Fruit fly (Drosophila melanogaster): ENCODE results near the gene lap.

lap gene

DNA sequence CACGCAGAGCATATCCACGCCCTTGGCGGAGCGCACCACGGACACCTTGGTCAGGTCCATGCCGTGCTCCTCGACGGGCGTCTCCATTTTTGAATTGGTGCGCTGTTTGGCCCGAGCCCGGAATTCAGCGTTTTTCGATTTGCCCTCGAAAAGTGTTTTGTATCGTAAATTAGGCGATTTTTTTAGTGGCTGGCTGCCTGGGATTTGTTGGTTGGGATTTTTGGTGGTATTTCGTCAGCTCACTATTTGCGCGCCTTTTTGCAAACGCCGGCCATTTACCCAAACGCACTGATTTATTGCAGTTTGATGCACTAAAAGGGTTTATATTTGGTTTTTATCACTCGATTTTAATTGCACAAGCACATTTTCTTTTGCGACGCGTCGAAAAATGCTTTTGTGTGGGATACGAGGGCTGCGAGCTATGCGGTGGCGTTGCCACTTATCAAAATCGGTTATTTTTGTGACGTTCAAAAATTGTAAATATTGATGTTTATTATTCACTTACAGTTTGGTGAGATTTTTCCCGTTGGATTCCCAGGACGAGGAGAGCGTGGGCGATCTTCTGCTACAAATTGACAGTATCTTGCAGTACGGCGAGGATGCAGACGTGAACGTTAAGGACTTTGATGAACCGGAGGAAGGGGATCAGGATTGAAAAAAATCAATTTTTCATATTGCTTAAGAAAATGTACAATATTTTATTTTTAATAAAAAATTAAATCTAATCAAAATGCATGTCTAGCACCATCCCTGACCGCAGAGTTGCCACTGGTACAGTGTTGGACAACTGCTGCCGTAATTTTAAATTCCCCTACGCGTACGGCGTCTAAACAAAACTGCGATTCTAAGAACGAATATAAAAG lies 36.0 kb upstream of the lap start, which contains the start of the genes gfzf and Sas-4:
Gene gfzf, minus strand, starts transcription at position 425 of the 863 bp plus-strand sequence.
Gene Sas-4, plus strand, starts transcription at position 824 of the 863 bp plus-strand sequence.
- TF ChIP-seq Crg-1 (GFP tag; optimal IDR thresholded peaks at IDR 0.05) (peak; percentile 10), ovo (GFP tag; optimal IDR thresholded peaks at IDR 0.05) (peak; percentile 62), tj (GFP tag; optimal IDR thresholded peaks at IDR 0.05) (peak; percentile 55), bab1 (GFP tag; optimal IDR thresholded peaks at IDR 0.05) (peak; percentile 39), Mnt (GFP tag; optimal IDR thresholded peaks at IDR 0.05) (peak; percentile 38), CG7101 (tag; optimal IDR thresholded peaks at IDR 0.05) (peak; percentile 46), CG33017 (tag; optimal IDR thresholded peaks at IDR 0.05) (peak; percentile 22), Clk (GFP tag; optimal IDR thresholded peaks at IDR 0.05) (no peak), CG7045 (GFP tag; optimal IDR thresholded peaks at IDR 0.05) (peak; percentile 64), CG5204 (GFP tag; optimal IDR thresholded peaks at IDR 0.05) (peak; percentile 77), kay (GFP tag; ENCODE audit: borderline replicate concordance) (no peak), CG14711 (tag; optimal IDR thresholded peaks at IDR 0.05) (peak; percentile 37), CG11617 (GFP tag; optimal IDR thresholded peaks at IDR 0.05) (peak; percentile 77), CG1620 (GFP tag; optimal IDR thresholded peaks at IDR 0.05) (peak; percentile 51), cnc (optimal IDR thresholded peaks at IDR 0.05) (no peak), Hr96 (GFP tag; optimal IDR thresholded peaks at IDR 0.05) (peak; percentile 71), pad (GFP tag; optimal IDR thresholded peaks at IDR 0.05) (peak; percentile 68), cic (GFP tag; optimal IDR thresholded peaks at IDR 0.05) (no peak), toe (GFP tag; optimal IDR thresholded peaks at IDR 0.05) (peak; percentile 85), CG12768 (GFP tag; optimal IDR thresholded peaks at IDR 0.05) (peak; percentile 71)

DNA sequence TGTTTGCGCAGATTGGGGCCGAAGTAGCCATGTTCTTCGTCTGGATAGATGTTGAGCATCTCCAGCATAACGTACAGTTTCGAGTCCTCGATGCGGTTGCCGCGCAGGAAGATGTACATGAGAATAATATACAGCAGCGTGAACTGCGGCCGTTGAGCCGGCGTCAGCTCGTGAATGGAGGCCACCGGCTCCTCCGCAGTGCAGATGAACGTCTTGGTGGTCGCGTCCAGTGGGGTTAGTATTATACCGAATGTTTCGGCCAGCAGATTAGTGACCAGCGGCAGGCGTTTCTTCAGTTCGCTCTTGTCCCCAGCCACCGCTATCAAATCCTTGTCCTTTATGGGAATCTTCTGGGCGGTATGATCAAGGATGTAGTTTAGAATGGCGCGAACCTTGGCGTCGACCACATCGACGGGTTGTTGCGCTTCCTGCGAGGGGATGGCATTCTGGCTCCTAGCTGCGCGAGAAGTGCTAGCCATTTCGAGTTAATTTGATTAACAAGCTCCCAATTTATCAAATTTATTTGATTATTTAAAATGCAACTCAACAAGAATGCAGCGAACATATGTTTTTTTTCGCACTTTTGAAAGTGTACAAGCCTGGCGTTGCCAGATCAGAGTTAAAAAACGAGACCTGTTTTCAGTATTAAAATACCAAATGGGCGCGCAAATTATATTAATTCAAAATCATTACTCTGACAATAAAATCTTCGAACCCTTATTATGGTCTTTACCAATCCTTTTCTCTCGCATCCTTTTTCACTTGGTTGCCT lies 32.0 kb upstream of the lap start, which contains the start of gene MAGE:
Gene MAGE, minus strand, starts transcription at position 595 of the 772 bp plus-strand sequence.
- TF ChIP-seq CG7045 (GFP tag; optimal IDR thresholded peaks at IDR 0.05) (no peak), Clk (GFP tag; optimal IDR thresholded peaks at IDR 0.05) (no peak), bab1 (GFP tag; optimal IDR thresholded peaks at IDR 0.05) (no peak), CG12768 (GFP tag; optimal IDR thresholded peaks at IDR 0.05) (no peak), cic (GFP tag; optimal IDR thresholded peaks at IDR 0.05) (no peak), CG1620 (GFP tag; optimal IDR thresholded peaks at IDR 0.05) (no peak), tj (GFP tag; optimal IDR thresholded peaks at IDR 0.05) (peak; percentile 58), Crg-1 (GFP tag; optimal IDR thresholded peaks at IDR 0.05) (no peak)

DNA sequence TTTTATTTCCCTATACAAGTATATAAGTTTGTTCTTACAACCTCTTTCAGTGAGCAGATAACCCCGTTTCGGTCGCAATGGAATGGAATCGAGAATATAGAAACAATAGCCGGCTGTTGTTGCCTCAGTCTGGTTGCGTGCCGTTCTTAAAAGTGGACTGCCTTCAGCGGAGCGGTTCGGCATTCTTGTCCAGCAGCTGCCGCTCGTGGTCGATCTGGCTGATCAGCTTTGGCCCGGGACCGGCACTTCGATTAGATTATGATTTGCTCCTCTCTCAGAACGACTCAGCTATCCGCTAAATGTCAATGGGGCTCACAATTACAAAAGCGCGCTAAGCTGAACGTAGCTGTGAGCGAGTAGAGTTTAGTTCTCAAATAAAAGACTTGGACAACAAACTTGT lies 29.7 kb upstream of the lap start:
- TF ChIP-seq Clk (GFP tag; optimal IDR thresholded peaks at IDR 0.05) (no peak), Hr96 (GFP tag; optimal IDR thresholded peaks at IDR 0.05) (no peak), Crg-1 (GFP tag; optimal IDR thresholded peaks at IDR 0.05) (no peak), CG12768 (GFP tag; optimal IDR thresholded peaks at IDR 0.05) (no peak), tj (GFP tag; optimal IDR thresholded peaks at IDR 0.05) (no peak), cnc (optimal IDR thresholded peaks at IDR 0.05) (no peak), bab1 (GFP tag; optimal IDR thresholded peaks at IDR 0.05) (no peak), cic (GFP tag; optimal IDR thresholded peaks at IDR 0.05) (no peak), CG14711 (tag; optimal IDR thresholded peaks at IDR 0.05) (no peak), CG7045 (GFP tag; optimal IDR thresholded peaks at IDR 0.05) (no peak), CG1620 (GFP tag; optimal IDR thresholded peaks at IDR 0.05) (no peak), toe (GFP tag; optimal IDR thresholded peaks at IDR 0.05) (no peak), CG7101 (tag; optimal IDR thresholded peaks at IDR 0.05) (no peak), ovo (GFP tag; optimal IDR thresholded peaks at IDR 0.05) (no peak), kay (GFP tag; ENCODE audit: borderline replicate concordance) (no peak)

DNA sequence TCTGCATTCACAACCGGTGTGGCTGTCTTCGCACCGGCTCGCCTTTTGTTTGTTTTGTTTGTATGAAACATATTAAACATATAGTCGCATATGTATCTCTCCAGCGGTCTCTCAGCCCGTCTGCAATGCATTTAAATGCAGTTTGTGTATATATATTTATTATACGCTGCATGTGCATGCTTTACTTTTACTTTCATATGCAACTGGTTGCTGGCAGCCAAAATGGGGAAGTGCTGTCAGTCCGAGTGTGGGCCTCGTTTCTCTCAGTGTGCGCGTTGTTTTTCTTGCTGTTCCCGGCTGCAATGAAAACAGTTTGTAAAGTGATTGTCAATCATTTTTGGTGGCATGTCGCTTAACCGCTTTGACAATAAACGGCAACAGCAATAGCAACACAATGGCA lies 27.2 kb upstream of the lap start:
- TF ChIP-seq CG11617 (GFP tag; optimal IDR thresholded peaks at IDR 0.05), result no peak
- no peak for TF ChIP-seq CG7045 (GFP tag; optimal IDR thresholded peaks at IDR 0.05)
- no peak for TF ChIP-seq CG12768 (GFP tag; optimal IDR thresholded peaks at IDR 0.05)
- no peak for TF ChIP-seq toe (GFP tag; optimal IDR thresholded peaks at IDR 0.05)
- no peak for TF ChIP-seq CG1620 (GFP tag; optimal IDR thresholded peaks at IDR 0.05)
- no peak for TF ChIP-seq tj (GFP tag; optimal IDR thresholded peaks at IDR 0.05)
- TF ChIP-seq Hr96 (GFP tag; optimal IDR thresholded peaks at IDR 0.05), result no peak
- no peak for TF ChIP-seq Mnt (GFP tag; optimal IDR thresholded peaks at IDR 0.05)
- no peak for TF ChIP-seq kay (GFP tag; ENCODE audit: borderline replicate concordance)
- no peak for TF ChIP-seq bab1 (GFP tag; optimal IDR thresholded peaks at IDR 0.05)
- no peak for TF ChIP-seq cnc (optimal IDR thresholded peaks at IDR 0.05)
- no peak for TF ChIP-seq ovo (GFP tag; optimal IDR thresholded peaks at IDR 0.05)
- TF ChIP-seq Crg-1 (GFP tag; optimal IDR thresholded peaks at IDR 0.05), result no peak
- TF ChIP-seq CG7101 (tag; optimal IDR thresholded peaks at IDR 0.05), result no peak
- no peak for TF ChIP-seq cic (GFP tag; optimal IDR thresholded peaks at IDR 0.05)
- TF ChIP-seq CG5204 (GFP tag; optimal IDR thresholded peaks at IDR 0.05), result no peak
- TF ChIP-seq Clk (GFP tag; optimal IDR thresholded peaks at IDR 0.05), result no peak
